Fruit fly (Drosophila melanogaster) Kc167 (cell line): ENCODE results near the gene Cka.

Experiments used
- h ChIP-seq: fragments of >200 bp; optimal IDR thresholded peaks from 3 replicates; lab custom pipeline; 2018; ENCODE audit warnings: missing external identifiers
- insv ChIP-seq: fragments of >200 bp; optimal IDR thresholded peaks from 3 replicates; lab custom pipeline; 2018; ENCODE audit warnings: missing external identifiers

DNA sequence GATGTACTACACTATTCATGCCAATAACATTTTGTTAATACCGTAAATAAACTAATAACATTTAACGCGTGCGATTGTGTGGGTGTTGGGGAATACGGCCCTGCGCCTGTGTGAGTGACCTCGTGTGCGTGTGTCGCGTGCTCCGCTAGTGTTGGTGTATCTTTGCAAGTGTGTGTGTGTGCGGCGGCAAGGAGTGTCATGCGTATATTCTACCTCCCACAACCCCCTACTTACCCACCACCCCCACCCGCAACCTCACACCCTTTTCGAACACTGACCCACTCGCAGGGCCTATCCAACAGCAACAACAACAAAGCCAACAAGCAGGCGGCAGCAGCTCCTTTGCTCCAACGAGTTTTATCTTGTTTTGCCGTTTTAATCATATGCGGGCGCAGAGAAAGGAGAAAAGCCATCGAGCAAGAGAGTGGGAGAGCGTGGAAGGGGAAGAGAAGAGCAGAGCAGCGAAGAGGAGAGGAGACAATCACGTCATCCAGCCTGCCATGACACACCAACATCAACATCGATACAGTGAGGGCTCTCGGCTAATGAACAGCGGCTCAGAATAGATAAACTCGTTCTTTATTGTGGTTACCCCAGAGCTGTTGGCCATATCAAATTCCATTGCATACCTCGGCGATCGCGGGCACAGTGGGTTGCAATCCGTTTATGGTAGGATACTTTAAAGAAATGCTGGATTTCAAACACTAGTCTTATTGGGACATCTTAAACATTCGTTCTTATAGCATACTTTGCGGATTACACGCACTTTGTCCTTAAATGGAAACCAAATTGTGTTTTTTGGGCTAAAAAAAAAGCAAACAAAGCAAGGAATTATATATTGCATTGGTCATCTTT, 54.1 kb downstream of the Cka start:
- TF ChIP-seq h (lab: Kevin White, UChicago) (no peak), insv (lab: Kevin White, UChicago) (no peak)
